Fruit fly (Drosophila melanogaster) whole organism, embryonic: ENCODE measurements around the gene CG6962.

Experiments used
- Blimp-1 ChIP-seq: fragments of 200-800 bp; sonication (Bioruptor generic); optimal IDR thresholded peaks from 3 replicates; lab custom pipeline; 2018; ENCODE audit warnings: missing biosample characterization, missing genetic modification characterization, mild to moderate bottlenecking, moderate library complexity, missing genetic modification reagents
- CG10209 ChIP-seq: fragments of 200-800 bp; sonication (Bioruptor generic); optimal IDR thresholded peaks from 3 replicates; lab custom pipeline; 2017; ENCODE audit warnings: missing biosample characterization, mild to moderate bottlenecking, missing genetic modification characterization, missing genetic modification reagents
- CG10321 ChIP-seq: fragments of 200-800 bp; sonication (Bioruptor generic); IDR thresholded peaks from 2 replicates; pipeline ENCODE4 v1.3.6; 2022; ENCODE audit warnings: missing biosample characterization, missing genetic modification characterization
- CG12659 ChIP-seq: fragments of 200-800 bp; sonication (Bioruptor generic); optimal IDR thresholded peaks from 3 replicates; lab custom pipeline; 2017; ENCODE audit warnings: mild to moderate bottlenecking, missing biosample characterization, missing genetic modification reagents, missing genetic modification characterization
- CG12769 ChIP-seq: fragments of 200-800 bp; sonication (Bioruptor generic); optimal IDR thresholded peaks from 2 replicates; lab custom pipeline; 2019; ENCODE audit warnings: missing biosample characterization, mild to moderate bottlenecking, missing genetic modification characterization, moderate library complexity
- CG13775 ChIP-seq: fragments of 200-800 bp; sonication (Bioruptor generic); optimal IDR thresholded peaks from 3 replicates; lab custom pipeline; 2017; ENCODE audit warnings: missing biosample characterization, mild to moderate bottlenecking, missing genetic modification characterization
- CG14965 ChIP-seq: fragments of 200-800 bp; sonication (Bioruptor generic); optimal IDR thresholded peaks from 2 replicates; lab custom pipeline; 2016; ENCODE audit warnings: missing biosample characterization, missing genetic modification characterization, borderline replicate concordance
- CG15269 ChIP-seq: fragments of 200-800 bp; sonication (Bioruptor generic); optimal IDR thresholded peaks from 2 replicates; lab custom pipeline; 2018; ENCODE audit warnings: missing biosample characterization, mild to moderate bottlenecking, missing genetic modification characterization, moderate library complexity
- CG15601 ChIP-seq: fragments of 200-800 bp; sonication (Bioruptor generic); optimal IDR thresholded peaks from 3 replicates; lab custom pipeline; 2019; ENCODE audit warnings: missing biosample characterization, mild to moderate bottlenecking, missing genetic modification characterization, moderate library complexity
- CG16779 ChIP-seq: fragments of 200-800 bp; sonication (Bioruptor generic); IDR thresholded peaks from 2 replicates; pipeline ENCODE4 v1.3.6; 2022; ENCODE audit warnings: missing biosample characterization, missing genetic modification characterization
- CG17186 ChIP-seq: fragments of 200-800 bp; sonication (Bioruptor generic); optimal IDR thresholded peaks from 3 replicates; lab custom pipeline; 2017; ENCODE audit warnings: missing biosample characterization, missing genetic modification reagents, missing genetic modification characterization
- CG32532 ChIP-seq: fragments of 200-800 bp; sonication (Bioruptor generic); IDR thresholded peaks from 2 replicates; pipeline ENCODE4 v1.3.6; 2022; ENCODE audit warnings: missing biosample characterization, missing genetic modification characterization
- CG3281 ChIP-seq: fragments of 200-800 bp; sonication (Bioruptor generic); optimal IDR thresholded peaks from 3 replicates; lab custom pipeline; 2017; ENCODE audit warnings: missing biosample characterization, mild to moderate bottlenecking, missing genetic modification characterization
- CG3407 ChIP-seq: fragments of 200-800 bp; sonication (Bioruptor generic); optimal IDR thresholded peaks from 2 replicates; lab custom pipeline; 2018; ENCODE audit warnings: missing biosample characterization, mild to moderate bottlenecking, missing genetic modification characterization
- CG3726 ChIP-seq: fragments of 200-800 bp; sonication (Bioruptor generic); IDR thresholded peaks from 3 replicates; pipeline ENCODE4, ENCODE4 v1.3.6; 2022; ENCODE audit warnings: missing biosample characterization, missing genetic modification characterization
- CG42726 ChIP-seq: fragments of 200-800 bp; sonication (Bioruptor generic); IDR thresholded peaks from 2 replicates; pipeline ENCODE4 v1.3.6; 2022; ENCODE audit warnings: missing biosample characterization, missing genetic modification characterization; ENCODE audit not compliant: partially characterized antibody
- CG7839 ChIP-seq: fragments of 200-800 bp; sonication (Bioruptor generic); optimal IDR thresholded peaks from 3 replicates; lab custom pipeline; 2018; ENCODE audit warnings: missing biosample characterization, mild to moderate bottlenecking, missing genetic modification characterization, moderate library complexity
- CG7928 ChIP-seq: fragments of 200-800 bp; sonication (Bioruptor generic); optimal IDR thresholded peaks from 2 replicates; lab custom pipeline; 2017; ENCODE audit warnings: missing biosample characterization, mild to moderate bottlenecking, missing genetic modification characterization
- CG8924 ChIP-seq: fragments of 200-800 bp; optimal IDR thresholded peaks from 3 replicates; lab custom pipeline; 2019; ENCODE audit warnings: missing biosample characterization, mild to moderate bottlenecking, missing genetic modification characterization, moderate library complexity
- D19A ChIP-seq: fragments of 200-800 bp; optimal IDR thresholded peaks from 3 replicates; lab custom pipeline; 2019; ENCODE audit warnings: missing biosample characterization, mild to moderate bottlenecking, missing genetic modification characterization, moderate library complexity
- Dek ChIP-seq: fragments of 200-800 bp; sonication (Bioruptor generic); optimal IDR thresholded peaks from 3 replicates; lab custom pipeline; 2019; ENCODE audit warnings: missing biosample characterization, mild to moderate bottlenecking, missing genetic modification characterization, moderate library complexity
- Dip2 ChIP-seq: fragments of 200-800 bp; sonication (Bioruptor generic); IDR thresholded peaks from 2 replicates; pipeline ENCODE4 v1.3.6; 2022; ENCODE audit warnings: missing biosample characterization, missing genetic modification characterization
- Dip3 ChIP-seq: fragments of 200-800 bp; sonication (Bioruptor generic); optimal IDR thresholded peaks from 3 replicates; lab custom pipeline; 2016; ENCODE audit warnings: missing biosample characterization, missing genetic modification characterization
- Elba2 ChIP-seq: fragments of 200-800 bp; sonication (Bioruptor generic); optimal IDR thresholded peaks from 3 replicates; lab custom pipeline; 2016; ENCODE audit warnings: missing biosample characterization, missing genetic modification characterization
- H2.0 ChIP-seq: fragments of 200-800 bp; sonication (Bioruptor generic); IDR thresholded peaks from 2 replicates; pipeline ENCODE4 v1.3.6; 2022; ENCODE audit warnings: missing biosample characterization, missing genetic modification characterization
- HLHmδ ChIP-seq: fragments of 200-800 bp; sonication (Bioruptor generic); optimal IDR thresholded peaks from 2 replicates; lab custom pipeline; 2018; ENCODE audit warnings: missing biosample characterization, mild to moderate bottlenecking, missing genetic modification characterization, moderate library complexity
- Meics ChIP-seq: fragments of 200-800 bp; sonication (Bioruptor generic); optimal IDR thresholded peaks from 2 replicates; lab custom pipeline; 2017; ENCODE audit warnings: missing biosample characterization, mild to moderate bottlenecking, missing genetic modification characterization
- NFAT ChIP-seq: fragments of 200-800 bp; sonication (Bioruptor generic); IDR thresholded peaks from 2 replicates; pipeline ENCODE4 v1.3.6; 2022; ENCODE audit warnings: missing biosample characterization, missing genetic modification characterization
- NfI ChIP-seq: fragments of 200-800 bp; sonication (Bioruptor generic); optimal IDR thresholded peaks from 3 replicates; lab custom pipeline; 2018; ENCODE audit warnings: missing biosample characterization, mild to moderate bottlenecking, missing genetic modification characterization, moderate library complexity
- Ptx1 ChIP-seq: fragments of 200-800 bp; sonication (Bioruptor generic); IDR thresholded peaks from 2 replicates; pipeline ENCODE4 v1.3.6; 2022; ENCODE audit warnings: missing biosample characterization, missing genetic modification characterization
- Sry-β ChIP-seq: fragments of 200-800 bp; sonication (Bioruptor generic); optimal IDR thresholded peaks from 2 replicates; lab custom pipeline; 2018; ENCODE audit warnings: missing biosample characterization, mild to moderate bottlenecking, missing genetic modification characterization, moderate library complexity
- Xbp1 ChIP-seq: fragments of 200-800 bp; sonication (Bioruptor generic); optimal IDR thresholded peaks from 3 replicates; lab custom pipeline; 2016; ENCODE audit warnings: missing biosample characterization, mild to moderate bottlenecking, missing genetic modification characterization
- ase ChIP-seq: fragments of 200-800 bp; sonication (Bioruptor generic); IDR thresholded peaks from 3 replicates; pipeline ENCODE4 v1.3.6; 2022; ENCODE audit warnings: missing biosample characterization, missing genetic modification characterization
- bbx ChIP-seq: fragments of 200-800 bp; sonication (Bioruptor generic); IDR thresholded peaks from 2 replicates; pipeline ENCODE4 v1.3.6; 2022; ENCODE audit warnings: missing biosample characterization, missing genetic modification characterization; ENCODE audit not compliant: partially characterized antibody
- dmrt99B ChIP-seq: fragments of 200-800 bp; sonication (Bioruptor generic); optimal IDR thresholded peaks from 2 replicates; lab custom pipeline; 2018; ENCODE audit warnings: missing biosample characterization, mild to moderate bottlenecking, missing genetic modification characterization, moderate library complexity
- esg ChIP-seq: fragments of 200-800 bp; sonication (Bioruptor generic); conservative IDR thresholded peaks from 2 replicates; pipeline ENCODE4 v1.3.6; 2022; ENCODE audit warnings: missing biosample characterization, missing genetic modification characterization
- gsb-n ChIP-seq: fragments of 200-800 bp; sonication (Bioruptor generic); optimal IDR thresholded peaks from 3 replicates; lab custom pipeline; 2018; ENCODE audit warnings: missing biosample characterization, mild to moderate bottlenecking, missing genetic modification characterization
- gt ChIP-seq: fragments of 200-800 bp; sonication (Bioruptor generic); IDR thresholded peaks from 2 replicates; pipeline ENCODE4 v1.3.6; 2022; ENCODE audit warnings: missing biosample characterization, missing genetic modification characterization
- klu ChIP-seq: fragments of 200-800 bp; sonication (Bioruptor generic); IDR thresholded peaks from 2 replicates; pipeline ENCODE4 v1.3.6; 2022; ENCODE audit warnings: missing biosample characterization, missing genetic modification characterization
- nmo ChIP-seq: fragments of 200-800 bp; sonication (Bioruptor generic); optimal IDR thresholded peaks from 2 replicates; lab custom pipeline; 2018; ENCODE audit warnings: missing biosample characterization, mild to moderate bottlenecking, missing genetic modification characterization, moderate library complexity
- nom ChIP-seq: fragments of 200-800 bp; sonication (Bioruptor generic); optimal IDR thresholded peaks from 2 replicates; lab custom pipeline; 2017; ENCODE audit warnings: missing biosample characterization, missing genetic modification characterization, mild to moderate bottlenecking, moderate library complexity, missing genetic modification reagents
- odd ChIP-seq: fragments of 200-800 bp; sonication (Bioruptor generic); optimal IDR thresholded peaks from 2 replicates; lab custom pipeline; 2017; ENCODE audit warnings: missing biosample characterization, mild to moderate bottlenecking, missing genetic modification characterization
- p53 ChIP-seq: fragments of 200-800 bp; sonication (Bioruptor generic); optimal IDR thresholded peaks from 2 replicates; lab custom pipeline; 2016; ENCODE audit warnings: missing biosample characterization, missing genetic modification characterization
- ro ChIP-seq: fragments of 200-800 bp; sonication (Bioruptor generic); IDR thresholded peaks from 2 replicates; pipeline ENCODE4 v1.3.6; 2022; ENCODE audit warnings: missing biosample characterization, missing genetic modification characterization
- so ChIP-seq: fragments of 200-800 bp; sonication (Bioruptor generic); IDR thresholded peaks from 3 replicates; pipeline ENCODE4 v1.3.6; 2022; ENCODE audit warnings: missing biosample characterization, missing genetic modification characterization
- sug ChIP-seq: fragments of 200-800 bp; optimal IDR thresholded peaks from 2 replicates; lab custom pipeline; 2019; ENCODE audit warnings: missing biosample characterization, mild to moderate bottlenecking, missing genetic modification characterization, moderate library complexity
- tgo ChIP-seq: fragments of 200-800 bp; sonication (Bioruptor generic); IDR thresholded peaks from 3 replicates; pipeline ENCODE4 v1.3.6; 2022; ENCODE audit warnings: missing biosample characterization, missing genetic modification characterization
- tx ChIP-seq: fragments of 200-800 bp; sonication (Bioruptor generic); optimal IDR thresholded peaks from 2 replicates; lab custom pipeline; 2016; ENCODE audit warnings: missing biosample characterization, missing genetic modification characterization
- vfl ChIP-seq: fragments of 200-800 bp; sonication (Bioruptor generic); optimal IDR thresholded peaks from 2 replicates; lab custom pipeline; 2016; ENCODE audit warnings: missing biosample characterization, missing genetic modification characterization
- zf30C ChIP-seq: fragments of 200-800 bp; sonication (Bioruptor generic); optimal IDR thresholded peaks from 3 replicates; lab custom pipeline; 2018; ENCODE audit warnings: missing biosample characterization, mild to moderate bottlenecking, missing genetic modification characterization
- zfh2 ChIP-seq: fragments of 200-800 bp; sonication (Bioruptor generic); optimal IDR thresholded peaks from 2 replicates; lab custom pipeline; 2016; ENCODE audit warnings: missing biosample characterization, missing genetic modification characterization

CG6962 gene

DNA sequence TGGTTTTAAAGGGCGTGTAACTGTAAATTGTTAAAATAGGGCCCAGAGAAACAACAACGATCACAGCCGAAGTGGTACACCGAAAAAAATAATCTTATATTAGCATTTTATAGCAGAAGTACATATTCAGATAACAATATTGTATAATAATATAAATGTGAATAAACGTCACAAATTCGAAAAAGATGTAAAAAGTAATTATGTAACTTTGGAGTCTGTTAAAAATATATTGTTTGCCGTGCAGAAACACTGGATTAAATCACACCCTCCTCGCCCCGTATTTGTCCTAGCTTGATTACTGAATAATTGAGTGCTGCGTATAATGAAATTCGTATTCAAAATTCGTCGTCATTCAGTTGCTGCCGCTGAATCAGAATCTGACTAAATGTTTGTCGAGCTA is 27.2 kb downstream of the CG6962 start (continued):
- TF ChIP-seq Elba2 (GFP tag; lab: Kevin White, UChicago) (no peak), H2.0 (peak; percentile 37; the same call in 1 of the 2 replicates), D19A (tag; lab: Kevin White, UChicago) (peak; percentile 7), CG10209 (GFP tag; lab: Kevin White, UChicago) (peak; percentile 29), CG15269 (tag; lab: Kevin White, UChicago) (peak; percentile 51), NFAT (GFP tag; lab: Robert Waterston, UW) (no peak), NfI (GFP tag; lab: Kevin White, UChicago) (no peak), nmo (GFP tag; lab: Kevin White, UChicago) (peak; percentile 19), zfh2 (GFP tag; lab: Kevin White, UChicago) (no peak), zf30C (GFP tag; lab: Kevin White, UChicago) (no peak), odd (GFP tag; lab: Kevin White, UChicago) (no peak), bbx (GFP tag; lab: Robert Waterston, UW) (no peak), CG7839 (tag; lab: Kevin White, UChicago) (peak; percentile 52), so (GFP tag; lab: Robert Waterston, UW) (no peak), CG15601 (tag; lab: Kevin White, UChicago) (no peak), CG14965 (GFP tag; lab: Kevin White, UChicago) (no peak), CG32532 (GFP tag; lab: Robert Waterston, UW) (peak; percentile 43; the same call in 1 of the 2 replicates), Xbp1 (GFP tag; lab: Kevin White, UChicago) (peak; percentile 23), CG7928 (no peak), Meics (GFP tag; lab: Kevin White, UChicago) (peak; percentile 43), CG10321 (GFP tag; lab: Robert Waterston, UW) (no peak), vfl (GFP tag; lab: Kevin White, UChicago) (no peak), CG3407 (GFP tag; lab: Kevin White, UChicago) (no peak), dmrt99B (tag; lab: Kevin White, UChicago) (peak; percentile 62), ase (no peak), CG12769 (tag; lab: Kevin White, UChicago) (no peak), Sry-β (GFP tag; lab: Kevin White, UChicago) (no peak), CG3726 (no peak), Blimp-1 (GFP tag; lab: Kevin White, UChicago) (peak; percentile 36), klu (no peak), Dek (peak; percentile 14), p53 (GFP tag; lab: Kevin White, UChicago) (no peak), ro (no peak), gsb-n (tag; lab: Kevin White, UChicago) (no peak), tx (GFP tag; lab: Kevin White, UChicago) (no peak), sug (no peak), gt (no peak), CG16779 (no peak), CG8924 (tag; lab: Kevin White, UChicago) (peak; percentile 15), tgo (GFP tag; lab: Robert Waterston, UW) (peak; percentile 40; the same call in 2 of the 3 replicates), nom (GFP tag; lab: Kevin White, UChicago) (no peak), CG3281 (GFP tag; lab: Kevin White, UChicago) (no peak), Dip3 (GFP tag; lab: Kevin White, UChicago) (no peak), esg (0 out of 2 replicates have a peak, but pooled peaks have one; percentile 19), CG12659 (GFP tag; lab: Kevin White, UChicago) (peak; percentile 25), CG13775 (no peak), HLHmδ (no peak), Dip2 (GFP tag; lab: Robert Waterston, UW) (no peak), CG17186 (no peak), CG42726 (no peak), Ptx1 (peak; percentile 61)
